Fruit fly (Drosophila melanogaster): ENCODE data around the gene spo.

Gene spo

dm6 chr3L:5618697-5619096 lies 26.3 kb upstream of the spo start:
- no peak for TF ChIP-seq usp (GFP tag; optimal IDR thresholded peaks at IDR 0.05)

- TF ChIP-seq HLH106 (tag; optimal IDR thresholded peaks at IDR 0.05) = no peak
- TF ChIP-seq CG9705 (GFP tag; optimal IDR thresholded peaks at IDR 0.05) = no peak
- peak; percentile 57 for TF ChIP-seq psq (GFP tag; optimal IDR thresholded peaks at IDR 0.05)
- TF ChIP-seq Jra (GFP tag; optimal IDR thresholded peaks at IDR 0.05) = no peak
Observed at dm6 chr3L:5617395-5617794, 25.0 kb upstream of the spo start.

dm6 chr3L:5616472-5616871 lies 24.1 kb upstream of the spo start:
- TF ChIP-seq psq (GFP tag; optimal IDR thresholded peaks at IDR 0.05) (peak; percentile 12), dl (GFP tag; optimal IDR thresholded peaks at IDR 0.05; ENCODE audit: insufficient read depth in 1 of 2, partially characterized antibody in 2 of 2) (no peak)

- TF ChIP-seq GATAd (GFP tag; optimal IDR thresholded peaks at IDR 0.05) = no peak
- TF ChIP-seq Jra (GFP tag; optimal IDR thresholded peaks at IDR 0.05) = no peak
- TF ChIP-seq Sp1 (GFP tag; optimal IDR thresholded peaks at IDR 0.05) = no peak
- TF ChIP-seq jim (GFP tag; optimal IDR thresholded peaks at IDR 0.05) = no peak
- TF ChIP-seq fru (GFP tag; optimal IDR thresholded peaks at IDR 0.05) = no peak
- no peak for TF ChIP-seq brk (GFP tag; optimal IDR thresholded peaks at IDR 0.05)
- TF ChIP-seq psq (GFP tag; optimal IDR thresholded peaks at IDR 0.05) = peak; percentile 20
- no peak for TF ChIP-seq usp (GFP tag; optimal IDR thresholded peaks at IDR 0.05)
- TF ChIP-seq pan (optimal IDR thresholded peaks at IDR 0.05) = no peak
Observed at dm6 chr3L:5615744-5616143, 23.4 kb upstream of the spo start.

dm6 chr3L:5611732-5612250 lies 19.4 kb upstream of the spo start:
- peak; percentile 84 for TF ChIP-seq woc (GFP tag; optimal IDR thresholded peaks at IDR 0.05)
- peak; percentile 88 for TF ChIP-seq ey (GFP tag; optimal IDR thresholded peaks at IDR 0.05)
- peak; percentile 91 for TF ChIP-seq h (GFP tag; optimal IDR thresholded peaks at IDR 0.05)
- peak; percentile 94 for TF ChIP-seq HLH106 (tag; optimal IDR thresholded peaks at IDR 0.05)
- TF ChIP-seq Myc (optimal IDR thresholded peaks at IDR 0.05) = no peak
- peak; percentile 82 for TF ChIP-seq CG9705 (GFP tag; optimal IDR thresholded peaks at IDR 0.05)
- no peak for TF ChIP-seq lola (GFP tag; optimal IDR thresholded peaks at IDR 0.05)
- TF ChIP-seq sv (GFP tag; optimal IDR thresholded peaks at IDR 0.05) = peak; percentile 33
- TF ChIP-seq dmrt93B (GFP tag; optimal IDR thresholded peaks at IDR 0.05) = peak; percentile 82
- TF ChIP-seq Abd-B (GFP tag; optimal IDR thresholded peaks at IDR 0.05) = no peak
- TF ChIP-seq Jra (GFP tag; optimal IDR thresholded peaks at IDR 0.05) = peak; percentile 68
- no peak for TF ChIP-seq Vsx2 (GFP tag; optimal IDR thresholded peaks at IDR 0.05; ENCODE audit: partially characterized antibody)
- TF ChIP-seq Dfd (GFP tag; optimal IDR thresholded peaks at IDR 0.05) = no peak
- TF ChIP-seq Hr83 (GFP tag; optimal IDR thresholded peaks at IDR 0.05; ENCODE audit: poor library complexity, severe bottlenecking) = no peak
- peak; percentile 91 for TF ChIP-seq OdsH (GFP tag; optimal IDR thresholded peaks at IDR 0.05)
- peak; percentile 21 for TF ChIP-seq GATAd (GFP tag; optimal IDR thresholded peaks at IDR 0.05)
- peak; percentile 84 for TF ChIP-seq Hnf4 (GFP tag; optimal IDR thresholded peaks at IDR 0.05)
- TF ChIP-seq tai (GFP tag; optimal IDR thresholded peaks at IDR 0.05) = peak; percentile 67
- TF ChIP-seq sage (GFP tag; optimal IDR thresholded peaks at IDR 0.05) = peak; percentile 80
- no peak for TF ChIP-seq N (GFP tag; optimal IDR thresholded peaks at IDR 0.05)
- TF ChIP-seq fru (GFP tag; optimal IDR thresholded peaks at IDR 0.05) = peak; percentile 93
- TF ChIP-seq dl (GFP tag; optimal IDR thresholded peaks at IDR 0.05; ENCODE audit: insufficient read depth in 1 of 2, partially characterized antibody in 2 of 2) = peak in 1 of 2 experiments; percentile 27
- peak; percentile 96 for TF ChIP-seq Sp1 (GFP tag; optimal IDR thresholded peaks at IDR 0.05)
- TF ChIP-seq dsf (GFP tag; optimal IDR thresholded peaks at IDR 0.05; ENCODE audit: borderline replicate concordance) = peak; percentile 18
- TF ChIP-seq pan (optimal IDR thresholded peaks at IDR 0.05) = no peak
- TF ChIP-seq Dif (GFP tag; optimal IDR thresholded peaks at IDR 0.05; ENCODE audit: partially characterized antibody) = no peak
- TF ChIP-seq Rel (GFP tag; optimal IDR thresholded peaks at IDR 0.05) = peak; percentile 84
- peak; percentile 71 for TF ChIP-seq Rel (tag; optimal IDR thresholded peaks at IDR 0.05)
- TF ChIP-seq Hr78 (GFP tag; optimal IDR thresholded peaks at IDR 0.05) = no peak
- TF ChIP-seq CG32264 (GFP tag; optimal IDR thresholded peaks at IDR 0.05) = peak; percentile 77
- no peak for TF ChIP-seq usp (GFP tag; optimal IDR thresholded peaks at IDR 0.05)
- TF ChIP-seq CrebA (GFP tag; optimal IDR thresholded peaks at IDR 0.05; ENCODE audit: borderline replicate concordance) = peak; percentile 60
- peak; percentile 90 for TF ChIP-seq br (GFP tag; optimal IDR thresholded peaks at IDR 0.05)
- peak; percentile 85 for TF ChIP-seq rgr (GFP tag; optimal IDR thresholded peaks at IDR 0.05)
- no peak for TF ChIP-seq Mio (GFP tag; optimal IDR thresholded peaks at IDR 0.05)
- TF ChIP-seq psq (GFP tag; optimal IDR thresholded peaks at IDR 0.05) = peak; percentile 91
- peak in 1 of 2 experiments; percentile 88 for TF ChIP-seq foxo (GFP tag; optimal IDR thresholded peaks at IDR 0.05)
- TF ChIP-seq jim (GFP tag; optimal IDR thresholded peaks at IDR 0.05) = no peak
- peak; percentile 90 for TF ChIP-seq brk (GFP tag; optimal IDR thresholded peaks at IDR 0.05)
